Worm (Caenorhabditis elegans): Measurements from ENCODE around the gene fbxa-115.

The fbxa-115 gene

ce11 chrV:20212584-20212983 lies 20.6 kb upstream of the fbxa-115 start, which contains the start of gene Y113G7B.12:
Y113G7B.12 (minus strand) TSS chrV:20212684.
- TF ChIP-seq ztf-29 (GFP tag; IDR thresholded peaks at IDR 0.05) (no peak), cog-1 (tag; optimal IDR thresholded peaks at IDR 0.05) (no peak), klf-2 (GFP tag; conservative IDR thresholded peaks at IDR 0.05) (no peak), med-1 (GFP tag; optimal IDR thresholded peaks at IDR 0.05; ENCODE audit: insufficient read depth) (no peak), ref-1 (GFP tag; conservative IDR thresholded peaks at IDR 0.05) (no peak), ztf-23 (GFP tag; IDR thresholded peaks at IDR 0.05) (no peak), T22C8.4 (GFP tag; IDR thresholded peaks at IDR 0.05) (no peak), flt-1 (GFP tag; IDR thresholded peaks at IDR 0.05) (no peak), tab-1 (GFP tag; IDR thresholded peaks at IDR 0.05) (no peak)

- TF ChIP-seq tab-1 (GFP tag; IDR thresholded peaks at IDR 0.05) (no peak), ztf-29 (GFP tag; IDR thresholded peaks at IDR 0.05) (no peak), cog-1 (tag; optimal IDR thresholded peaks at IDR 0.05) (no peak), klf-2 (GFP tag; conservative IDR thresholded peaks at IDR 0.05) (no peak), T22C8.4 (GFP tag; IDR thresholded peaks at IDR 0.05) (no peak), med-1 (GFP tag; optimal IDR thresholded peaks at IDR 0.05; ENCODE audit: insufficient read depth) (no peak), ztf-23 (GFP tag; IDR thresholded peaks at IDR 0.05) (no peak), ref-1 (GFP tag; conservative IDR thresholded peaks at IDR 0.05) (no peak), flt-1 (GFP tag; IDR thresholded peaks at IDR 0.05) (no peak)
Measured at ce11 chrV:20206086-20206485, 14.1 kb upstream of the fbxa-115 start, which contains the start of the genes fbxb-59 and srbc-34. fbxb-59 (minus strand) TSS chrV:20206186. srbc-34 (plus strand) TSS chrV:20206318.

- TF ChIP-seq ztf-29 (GFP tag; IDR thresholded peaks at IDR 0.05) = no peak
- TF ChIP-seq cog-1 (tag; optimal IDR thresholded peaks at IDR 0.05) = no peak
- TF ChIP-seq flt-1 (GFP tag; IDR thresholded peaks at IDR 0.05) = no peak
- TF ChIP-seq klf-2 (GFP tag; conservative IDR thresholded peaks at IDR 0.05) = no peak
- no peak for TF ChIP-seq ztf-23 (GFP tag; IDR thresholded peaks at IDR 0.05)
- TF ChIP-seq T22C8.4 (GFP tag; IDR thresholded peaks at IDR 0.05) = no peak
- no peak for TF ChIP-seq ref-1 (GFP tag; conservative IDR thresholded peaks at IDR 0.05)
- no peak for TF ChIP-seq tab-1 (GFP tag; IDR thresholded peaks at IDR 0.05)
Measured at ce11 chrV:20203085-20203484, 11.1 kb upstream of the fbxa-115 start, which contains the start of gene fbxa-113. fbxa-113 (plus strand) TSS chrV:20203385.

ce11 chrV:20201316-20201715 lies 9.4 kb upstream of the fbxa-115 start, which contains the start of gene fbxa-114:
fbxa-114 (plus strand) TSS chrV:20201616.
- TF ChIP-seq med-1 (GFP tag; optimal IDR thresholded peaks at IDR 0.05; ENCODE audit: insufficient read depth) = no peak
- no peak for TF ChIP-seq flt-1 (GFP tag; IDR thresholded peaks at IDR 0.05)
- no peak for TF ChIP-seq T22C8.4 (GFP tag; IDR thresholded peaks at IDR 0.05)
- TF ChIP-seq tab-1 (GFP tag; IDR thresholded peaks at IDR 0.05) = no peak
- no peak for TF ChIP-seq ref-1 (GFP tag; conservative IDR thresholded peaks at IDR 0.05)
- TF ChIP-seq cog-1 (tag; optimal IDR thresholded peaks at IDR 0.05) = no peak
- TF ChIP-seq ztf-23 (GFP tag; IDR thresholded peaks at IDR 0.05) = no peak
- TF ChIP-seq klf-2 (GFP tag; conservative IDR thresholded peaks at IDR 0.05) = no peak
- no peak for TF ChIP-seq ztf-29 (GFP tag; IDR thresholded peaks at IDR 0.05)

ce11 chrV:20199658-20200057 lies 7.7 kb upstream of the fbxa-115 start:
- TF ChIP-seq klf-2 (GFP tag; conservative IDR thresholded peaks at IDR 0.05) (no peak), tab-1 (GFP tag; IDR thresholded peaks at IDR 0.05) (no peak), med-1 (GFP tag; optimal IDR thresholded peaks at IDR 0.05; ENCODE audit: insufficient read depth) (no peak), T22C8.4 (GFP tag; IDR thresholded peaks at IDR 0.05) (no peak), cog-1 (tag; optimal IDR thresholded peaks at IDR 0.05) (no peak), ref-1 (GFP tag; conservative IDR thresholded peaks at IDR 0.05) (no peak), ztf-23 (GFP tag; IDR thresholded peaks at IDR 0.05) (no peak), flt-1 (GFP tag; IDR thresholded peaks at IDR 0.05) (no peak), ztf-29 (GFP tag; IDR thresholded peaks at IDR 0.05) (no peak)

ce11 chrV:20198954-20199353 lies 7.0 kb upstream of the fbxa-115 start, which contains the start of gene fog-2:
fog-2 (plus strand) TSS chrV:20199254.
- TF ChIP-seq tab-1 (GFP tag; IDR thresholded peaks at IDR 0.05) (no peak), ztf-29 (GFP tag; IDR thresholded peaks at IDR 0.05) (no peak), flt-1 (GFP tag; IDR thresholded peaks at IDR 0.05) (no peak), ref-1 (GFP tag; conservative IDR thresholded peaks at IDR 0.05) (no peak), T22C8.4 (GFP tag; IDR thresholded peaks at IDR 0.05) (no peak), cog-1 (tag; optimal IDR thresholded peaks at IDR 0.05) (no peak), med-1 (GFP tag; optimal IDR thresholded peaks at IDR 0.05; ENCODE audit: insufficient read depth) (no peak), klf-2 (GFP tag; conservative IDR thresholded peaks at IDR 0.05) (no peak), ztf-23 (GFP tag; IDR thresholded peaks at IDR 0.05) (no peak)

ce11 chrV:20196671-20197070 lies 4.7 kb upstream of the fbxa-115 start, which contains the start of gene ftr-1:
ftr-1 (plus strand) TSS chrV:20196971.
- TF ChIP-seq ztf-29 (GFP tag; IDR thresholded peaks at IDR 0.05) (no peak), klf-2 (GFP tag; conservative IDR thresholded peaks at IDR 0.05) (no peak), ztf-23 (GFP tag; IDR thresholded peaks at IDR 0.05) (no peak), cog-1 (tag; optimal IDR thresholded peaks at IDR 0.05) (no peak), T22C8.4 (GFP tag; IDR thresholded peaks at IDR 0.05) (no peak), tab-1 (GFP tag; IDR thresholded peaks at IDR 0.05) (no peak), flt-1 (GFP tag; IDR thresholded peaks at IDR 0.05) (no peak), ref-1 (GFP tag; conservative IDR thresholded peaks at IDR 0.05) (no peak)

- TF ChIP-seq ztf-29 (GFP tag; IDR thresholded peaks at IDR 0.05) = no peak
- TF ChIP-seq tab-1 (GFP tag; IDR thresholded peaks at IDR 0.05) = no peak
- no peak for TF ChIP-seq klf-2 (GFP tag; conservative IDR thresholded peaks at IDR 0.05)
- TF ChIP-seq med-1 (GFP tag; optimal IDR thresholded peaks at IDR 0.05; ENCODE audit: insufficient read depth) = no peak
- TF ChIP-seq ref-1 (GFP tag; conservative IDR thresholded peaks at IDR 0.05) = no peak
- no peak for TF ChIP-seq flt-1 (GFP tag; IDR thresholded peaks at IDR 0.05)
- no peak for TF ChIP-seq cog-1 (tag; optimal IDR thresholded peaks at IDR 0.05)
- no peak for TF ChIP-seq ztf-23 (GFP tag; IDR thresholded peaks at IDR 0.05)
Measured at ce11 chrV:20195451-20196036, 3.6 kb upstream of the fbxa-115 start, which contains the start of the genes srh-217 and Y113G7B.28. srh-217 (minus strand) TSS chrV:20195551. Y113G7B.28 (plus strand) TSS chrV:20195986.

ce11 chrV:20188790-20189189 lies 3.2 kb downstream of the fbxa-115 start, which contains the start of gene fbxa-116:
fbxa-116 (minus strand) TSS chrV:20188890.
- TF ChIP-seq klf-2 (GFP tag; conservative IDR thresholded peaks at IDR 0.05) = no peak
- TF ChIP-seq tab-1 (GFP tag; IDR thresholded peaks at IDR 0.05) = no peak
- no peak for TF ChIP-seq flt-1 (GFP tag; IDR thresholded peaks at IDR 0.05)
- no peak for TF ChIP-seq ref-1 (GFP tag; conservative IDR thresholded peaks at IDR 0.05)
- TF ChIP-seq cog-1 (tag; optimal IDR thresholded peaks at IDR 0.05) = no peak
- no peak for TF ChIP-seq ztf-29 (GFP tag; IDR thresholded peaks at IDR 0.05)
- no peak for TF ChIP-seq T22C8.4 (GFP tag; IDR thresholded peaks at IDR 0.05)
- TF ChIP-seq med-1 (GFP tag; optimal IDR thresholded peaks at IDR 0.05; ENCODE audit: insufficient read depth) = no peak
- TF ChIP-seq ztf-23 (GFP tag; IDR thresholded peaks at IDR 0.05) = no peak

Data from whole organism, midembryonic.